Fruit fly (Drosophila melanogaster): Measurements from ENCODE around the gene Prp4k.

Prp4k gene

dm6 chr3L:211200-211599 lies at the start of gene Prp4k:
Gene Prp4k, minus strand, starts transcription at chr3L:211457.
- TF ChIP-seq EcR (GFP tag; optimal IDR thresholded peaks at IDR 0.05) (no peak), psq (optimal IDR thresholded peaks at IDR 0.05) (no peak)

dm6 chr3L:257618-258475 lies 46.6 kb upstream of the Prp4k start, which contains the start of the genes DIP2 and wac:
Gene DIP2, minus strand, starts transcription at chr3L:257954.
Gene wac, plus strand, starts transcription at chr3L:258176.
- TF ChIP-seq Dll (optimal IDR thresholded peaks at IDR 0.05): no peak
- no peak for TF ChIP-seq CG8478 (optimal IDR thresholded peaks at IDR 0.05)
- TF ChIP-seq pan (optimal IDR thresholded peaks at IDR 0.05): no peak
- no peak for TF ChIP-seq EcR (GFP tag; optimal IDR thresholded peaks at IDR 0.05)
- no peak for TF ChIP-seq psq (optimal IDR thresholded peaks at IDR 0.05)
- TF ChIP-seq usp (GFP tag; optimal IDR thresholded peaks at IDR 0.05): no peak

- TF ChIP-seq Dll (optimal IDR thresholded peaks at IDR 0.05) (no peak), CG8478 (optimal IDR thresholded peaks at IDR 0.05) (no peak), pan (optimal IDR thresholded peaks at IDR 0.05) (no peak), usp (GFP tag; optimal IDR thresholded peaks at IDR 0.05) (no peak), EcR (GFP tag; optimal IDR thresholded peaks at IDR 0.05) (no peak), psq (optimal IDR thresholded peaks at IDR 0.05) (no peak)
Measured at dm6 chr3L:248226-248758, 37.0 kb upstream of the Prp4k start.

- TF ChIP-seq usp (GFP tag; optimal IDR thresholded peaks at IDR 0.05) (no peak), psq (optimal IDR thresholded peaks at IDR 0.05) (no peak), pan (optimal IDR thresholded peaks at IDR 0.05) (no peak), EcR (GFP tag; optimal IDR thresholded peaks at IDR 0.05) (no peak), Dll (optimal IDR thresholded peaks at IDR 0.05) (no peak), CG8478 (optimal IDR thresholded peaks at IDR 0.05) (no peak)
Measured at dm6 chr3L:247482-248225, 36.4 kb upstream of the Prp4k start, which contains the start of gene mthl14. Gene mthl14, plus strand, starts transcription at chr3L:247491.

- TF ChIP-seq CG8478 (optimal IDR thresholded peaks at IDR 0.05) (no peak), EcR (GFP tag; optimal IDR thresholded peaks at IDR 0.05) (no peak), pan (optimal IDR thresholded peaks at IDR 0.05) (no peak), usp (GFP tag; optimal IDR thresholded peaks at IDR 0.05) (no peak), psq (optimal IDR thresholded peaks at IDR 0.05) (no peak), Dll (optimal IDR thresholded peaks at IDR 0.05) (no peak)
Measured at dm6 chr3L:246644-247199, 35.5 kb upstream of the Prp4k start.

dm6 chr3L:234337-234736 lies 23.1 kb upstream of the Prp4k start:
- TF ChIP-seq Dll (optimal IDR thresholded peaks at IDR 0.05) (no peak), psq (optimal IDR thresholded peaks at IDR 0.05) (no peak), EcR (GFP tag; optimal IDR thresholded peaks at IDR 0.05) (no peak), pan (optimal IDR thresholded peaks at IDR 0.05) (no peak), usp (GFP tag; optimal IDR thresholded peaks at IDR 0.05) (no peak), CG8478 (optimal IDR thresholded peaks at IDR 0.05) (no peak)

dm6 chr3L:233251-233650 lies 22.0 kb upstream of the Prp4k start, which contains the start of gene CG34453:
Gene CG34453, minus strand, starts transcription at chr3L:233351.
- no peak for TF ChIP-seq Dll (optimal IDR thresholded peaks at IDR 0.05)
- TF ChIP-seq usp (GFP tag; optimal IDR thresholded peaks at IDR 0.05): no peak
- no peak for TF ChIP-seq EcR (GFP tag; optimal IDR thresholded peaks at IDR 0.05)
- no peak for TF ChIP-seq psq (optimal IDR thresholded peaks at IDR 0.05)
- no peak for TF ChIP-seq CG8478 (optimal IDR thresholded peaks at IDR 0.05)
- no peak for TF ChIP-seq pan (optimal IDR thresholded peaks at IDR 0.05)

dm6 chr3L:232267-232666 lies 21.0 kb upstream of the Prp4k start, which contains the start of gene CG34454:
Gene CG34454, minus strand, starts transcription at chr3L:232350.
- no peak for TF ChIP-seq Dll (optimal IDR thresholded peaks at IDR 0.05)
- TF ChIP-seq pan (optimal IDR thresholded peaks at IDR 0.05): no peak
- no peak for TF ChIP-seq EcR (GFP tag; optimal IDR thresholded peaks at IDR 0.05)
- no peak for TF ChIP-seq psq (optimal IDR thresholded peaks at IDR 0.05)
- TF ChIP-seq CG8478 (optimal IDR thresholded peaks at IDR 0.05): no peak
- no peak for TF ChIP-seq usp (GFP tag; optimal IDR thresholded peaks at IDR 0.05)

- TF ChIP-seq pan (optimal IDR thresholded peaks at IDR 0.05) (no peak), psq (optimal IDR thresholded peaks at IDR 0.05) (no peak), EcR (GFP tag; optimal IDR thresholded peaks at IDR 0.05) (no peak), Dll (optimal IDR thresholded peaks at IDR 0.05) (no peak), usp (GFP tag; optimal IDR thresholded peaks at IDR 0.05) (no peak), CG8478 (optimal IDR thresholded peaks at IDR 0.05) (no peak)
Measured at dm6 chr3L:231504-231903, 20.2 kb upstream of the Prp4k start, which contains the start of gene CG42846. Gene CG42846, minus strand, starts transcription at chr3L:231604.

dm6 chr3L:225120-225519 lies 13.9 kb upstream of the Prp4k start:
- TF ChIP-seq EcR (GFP tag; optimal IDR thresholded peaks at IDR 0.05) (no peak), usp (GFP tag; optimal IDR thresholded peaks at IDR 0.05) (no peak), pan (optimal IDR thresholded peaks at IDR 0.05) (no peak), Dll (optimal IDR thresholded peaks at IDR 0.05) (no peak), psq (optimal IDR thresholded peaks at IDR 0.05) (no peak), CG8478 (optimal IDR thresholded peaks at IDR 0.05) (no peak)
